Worm (Caenorhabditis elegans) whole organism, L4 larva: Measurements from ENCODE around the gene Y48G9A.11.

Experiments used
- D1046.2 ChIP-seq: fragments of 200-800 bp; sonication (Bioruptor generic); IDR thresholded peaks from 2 replicates; pipeline ENCODE4 v1.3.6; 2022; ENCODE audit warnings: missing genetic modification characterization, missing compliant biosample characterization
- F44E2.7 ChIP-seq: fragments of 200-800 bp; sonication (Bioruptor generic); IDR thresholded peaks from 2 replicates; pipeline ENCODE4 v2.1.2; 2022; ENCODE audit warnings: missing genetic modification characterization, missing compliant biosample characterization
- F49E8.2 ChIP-seq: sonication (generic microtip); optimal IDR thresholded peaks from 2 replicates; lab custom pipeline; 2016; ENCODE audit warnings: missing compliant biosample characterization, mild to moderate bottlenecking, missing genetic modification characterization, borderline replicate concordance
- R02D3.7 ChIP-seq: fragments of 150-350 bp; sonication (generic microtip); optimal IDR thresholded peaks from 3 replicates; lab custom pipeline; 2014; ENCODE audit warnings: missing biosample characterization, missing genetic modification characterization
- T20F7.1 ChIP-seq: fragments of 200-800 bp; sonication (Bioruptor generic); optimal IDR thresholded peaks from 2 replicates; lab custom pipeline; 2018; ENCODE audit warnings: mild to moderate bottlenecking, missing genetic modification characterization, missing compliant biosample characterization
- Y48G9A.11 ChIP-seq: fragments of 200-800 bp; sonication (Bioruptor generic); IDR thresholded peaks from 2 replicates; pipeline ENCODE4 v1.3.6; 2022; ENCODE audit warnings: missing genetic modification reagents, missing genetic modification characterization, missing compliant biosample characterization
- aha-1 ChIP-seq: fragments of 150-350 bp; peaks from one replicate; lab custom pipeline; 2014; ENCODE audit warnings: missing biosample characterization, missing genetic modification characterization
- ama-1 ChIP-seq: fragments of 150-350 bp; optimal IDR thresholded peaks from 2 replicates; lab custom pipeline; 2014; ENCODE audit warnings: inconsistent platforms, mixed read lengths
- ceh-32 ChIP-seq: sonication (generic microtip); optimal IDR thresholded peaks from 2 replicates; lab custom pipeline; 2016; ENCODE audit warnings: mild to moderate bottlenecking, missing genetic modification characterization, missing compliant biosample characterization; ENCODE audit not compliant: poor library complexity
- ceh-44 ChIP-seq: fragments of 200-800 bp; sonication (Bioruptor generic); IDR thresholded peaks from 2 replicates; pipeline ENCODE4 v1.3.6; 2022; ENCODE audit warnings: missing genetic modification reagents, missing genetic modification characterization, missing compliant biosample characterization
- ceh-62 ChIP-seq: sonication (generic microtip); optimal IDR thresholded peaks from 2 replicates; lab custom pipeline; 2017; ENCODE audit warnings: missing biosample characterization, missing genetic modification characterization
- cey-2 ChIP-seq: sonication (generic microtip); optimal IDR thresholded peaks from 3 replicates; lab custom pipeline; 2017; ENCODE audit warnings: missing genetic modification characterization, mild to moderate bottlenecking, missing compliant biosample characterization, antibody characterized with exemption, borderline replicate concordance; ENCODE audit not compliant: insufficient read depth
- ctbp-1 ChIP-seq: fragments of 200-800 bp; sonication (Bioruptor generic); IDR thresholded peaks from 2 replicates; pipeline ENCODE4 v1.3.6; 2022; ENCODE audit warnings: missing genetic modification reagents, missing genetic modification characterization, missing compliant biosample characterization
- daf-16 ChIP-seq, 3 experiments: sonication (generic microtip); optimal IDR thresholded peaks; 2 replicates each; lab custom pipeline; 2016 to 2017; ENCODE audit warnings: missing genetic modification characterization in 3 of 3, missing genetic modification reagents in 3 of 3, mild to moderate bottlenecking in 2 of 3, missing compliant biosample characterization in 2 of 3, missing biosample characterization in 1 of 3, moderate library complexity in 1 of 3
- daf-8 ChIP-seq: fragments of 200-800 bp; sonication (Bioruptor generic); IDR thresholded peaks from 2 replicates; pipeline ENCODE4 v1.3.6; 2022; ENCODE audit warnings: missing genetic modification characterization, missing compliant biosample characterization
- dmd-6 ChIP-seq: fragments of 200-800 bp; sonication (Bioruptor generic); IDR thresholded peaks from 2 replicates; pipeline ENCODE4 v1.3.6; 2022; ENCODE audit warnings: missing genetic modification reagents, missing genetic modification characterization, missing compliant biosample characterization
- dmd-8 ChIP-seq: fragments of 200-800 bp; sonication (Bioruptor generic); IDR thresholded peaks from 2 replicates; pipeline ENCODE4 v1.3.6; 2022; ENCODE audit warnings: missing genetic modification characterization, missing compliant biosample characterization
- egl-43 ChIP-seq: fragments of 200-800 bp; sonication (Bioruptor generic); IDR thresholded peaks from 2 replicates; pipeline ENCODE4 v1.3.6; 2022; ENCODE audit warnings: missing genetic modification reagents, missing genetic modification characterization, missing compliant biosample characterization
- hif-1 ChIP-seq, 2 experiments: sonication (generic microtip); optimal IDR thresholded peaks; 2 replicates each; lab custom pipeline; 2016 to 2017; ENCODE audit warnings: missing compliant biosample characterization in 2 of 2, missing genetic modification characterization in 2 of 2, missing genetic modification reagents in 2 of 2, missing genotype in 2 of 2, mild to moderate bottlenecking in 1 of 2
- hlh-11 ChIP-seq: fragments of 200-800 bp; sonication (Bioruptor generic); optimal IDR thresholded peaks from 2 replicates; lab custom pipeline; 2018; ENCODE audit warnings: mild to moderate bottlenecking, missing genetic modification characterization, missing compliant biosample characterization
- hlh-30 ChIP-seq: sonication (generic microtip); optimal IDR thresholded peaks from 2 replicates; lab custom pipeline; 2017; ENCODE audit warnings: antibody characterized with exemption, mild to moderate bottlenecking, missing genetic modification characterization, missing compliant biosample characterization; ENCODE audit not compliant: insufficient read depth
- hmg-1.1 ChIP-seq: fragments of 200-800 bp; sonication (Bioruptor generic); IDR thresholded peaks from 2 replicates; pipeline ENCODE4 v1.3.6; 2022; ENCODE audit warnings: missing genetic modification reagents, missing genetic modification characterization, missing compliant biosample characterization
- jun-1 ChIP-seq: fragments of 150-350 bp; optimal IDR thresholded peaks from 2 replicates; lab custom pipeline; 2014; ENCODE audit warnings: missing biosample characterization, missing genetic modification reagents, missing genetic modification characterization
- lim-7 ChIP-seq: fragments of 200-800 bp; sonication (Bioruptor generic); IDR thresholded peaks from 2 replicates; pipeline ENCODE4 v1.3.6; 2022; ENCODE audit warnings: missing genetic modification characterization, missing compliant biosample characterization
- lin-1 ChIP-seq: fragments of 200-800 bp; sonication (Bioruptor generic); IDR thresholded peaks from 2 replicates; pipeline ENCODE4 v1.3.6; 2022; ENCODE audit warnings: missing genetic modification reagents, missing genetic modification characterization, missing compliant biosample characterization
- lin-38 ChIP-seq: fragments of 200-800 bp; sonication (Bioruptor generic); IDR thresholded peaks from 2 replicates; pipeline ENCODE4 v1.3.6; 2022; ENCODE audit warnings: missing genetic modification reagents, missing genetic modification characterization, missing compliant biosample characterization
- lir-3 ChIP-seq: sonication (generic microtip); optimal IDR thresholded peaks from 2 replicates; lab custom pipeline; 2016; ENCODE audit warnings: mild to moderate bottlenecking, missing genetic modification characterization, missing compliant biosample characterization
- lsy-2 ChIP-seq, 2 experiments: fragments of 150-350 bp in 1 of 2; sonication (generic microtip) in 1 of 2; optimal IDR thresholded peaks; 2 replicates each; lab custom pipeline; 2014 to 2017; ENCODE audit warnings: missing biosample characterization in 2 of 2, missing genetic modification characterization in 2 of 2
- mdl-1 ChIP-seq, 2 experiments: fragments of 150-350 bp in 1 of 2; sonication (generic microtip) in 1 of 2; optimal IDR thresholded peaks; 2 replicates each; lab custom pipeline; 2014 to 2017; ENCODE audit warnings: missing biosample characterization in 2 of 2, missing genetic modification characterization in 2 of 2
- mxl-2 ChIP-seq: fragments of 200-800 bp; sonication (Bioruptor generic); conservative IDR thresholded peaks from 2 replicates; pipeline ENCODE4 v1.3.6; 2022; ENCODE audit warnings: missing genetic modification reagents, missing genetic modification characterization, missing compliant biosample characterization
- nhr-10 ChIP-seq: fragments of 150-350 bp; optimal IDR thresholded peaks from 2 replicates; lab custom pipeline; 2014; ENCODE audit warnings: missing biosample characterization, missing genetic modification characterization
- nhr-11 ChIP-seq: fragments of 150-350 bp; optimal IDR thresholded peaks from 2 replicates; lab custom pipeline; 2014; ENCODE audit warnings: missing biosample characterization, missing genetic modification characterization
- nhr-111 ChIP-seq: fragments of 200-800 bp; sonication (Bioruptor generic); optimal IDR thresholded peaks from 2 replicates; lab custom pipeline; 2018; ENCODE audit warnings: mild to moderate bottlenecking, missing genetic modification characterization, missing compliant biosample characterization
- nhr-237 ChIP-seq: sonication (generic microtip); optimal IDR thresholded peaks from 2 replicates; lab custom pipeline; 2017; ENCODE audit warnings: missing biosample characterization, missing genetic modification characterization
- nhr-25 ChIP-seq: sonication (generic microtip); optimal IDR thresholded peaks from 2 replicates; lab custom pipeline; 2017; ENCODE audit warnings: missing genetic modification characterization, mild to moderate bottlenecking, missing compliant biosample characterization, antibody characterized with exemption, moderate library complexity, borderline replicate concordance; ENCODE audit not compliant: insufficient read depth
- nhr-42 ChIP-seq: fragments of 200-800 bp; sonication (Bioruptor generic); IDR thresholded peaks from 2 replicates; pipeline ENCODE4 v1.3.6; 2022; ENCODE audit warnings: missing genetic modification characterization, missing compliant biosample characterization
- nhr-48 ChIP-seq: sonication (generic microtip); optimal IDR thresholded peaks from 2 replicates; lab custom pipeline; 2016; ENCODE audit warnings: mild to moderate bottlenecking, missing genetic modification characterization, missing compliant biosample characterization
- nhr-76 ChIP-seq: fragments of 150-350 bp; optimal IDR thresholded peaks from 2 replicates; lab custom pipeline; 2014; ENCODE audit warnings: missing biosample characterization, missing genetic modification characterization
- pha-4 ChIP-seq, 2 experiments: fragments of 150-350 bp in 1 of 2; fragments of 200-800 bp in 1 of 2; sonication (Bioruptor generic) in 1 of 2; IDR thresholded peaks in 1 of 2; optimal IDR thresholded peaks in 1 of 2; 2 replicates each; pipeline versions ENCODE4 v1.3.6 to Lab custom; 2014 to 2022; ENCODE audit warnings: missing genetic modification characterization in 2 of 2, missing genetic modification reagents in 2 of 2, missing biosample characterization in 1 of 2, missing compliant biosample characterization in 1 of 2
- rbr-2 ChIP-seq: sonication (generic microtip); optimal IDR thresholded peaks from 2 replicates; lab custom pipeline; 2016; ENCODE audit warnings: missing genotype, missing genetic modification characterization, missing compliant biosample characterization
- set-16 ChIP-seq: fragments of 200-800 bp; sonication (Bioruptor generic); IDR thresholded peaks from 2 replicates; pipeline ENCODE4 v1.3.6; 2022; ENCODE audit warnings: missing genetic modification reagents, missing genetic modification characterization, missing compliant biosample characterization
- spr-1 ChIP-seq: sonication (generic microtip); optimal IDR thresholded peaks from 2 replicates; lab custom pipeline; 2016; ENCODE audit warnings: mild to moderate bottlenecking, missing genetic modification characterization, missing compliant biosample characterization
- unc-130 ChIP-seq: sonication (generic microtip); optimal IDR thresholded peaks from 2 replicates; lab custom pipeline; 2016; ENCODE audit warnings: missing genetic modification reagents, missing genetic modification characterization, missing compliant biosample characterization
- unc-62 ChIP-seq, 3 experiments: fragments of 150-350 bp in 1 of 3; sonication (generic microtip); optimal IDR thresholded peaks in 2 of 3; peaks in 1 of 3; 1 replicate in 1 of 3; 2 replicates in 2 of 3; lab custom pipeline; 2014 to 2017; ENCODE audit warnings: missing biosample characterization in 3 of 3, missing genetic modification characterization in 3 of 3, missing genetic modification reagents in 3 of 3, missing genotype in 1 of 3
- vab-7 ChIP-seq: fragments of 200-800 bp; sonication (Bioruptor generic); IDR thresholded peaks from 2 replicates; pipeline ENCODE4 v1.3.6; 2022; ENCODE audit warnings: missing genetic modification reagents, missing genetic modification characterization, missing compliant biosample characterization
- zag-1 ChIP-seq: fragments of 150-350 bp; optimal IDR thresholded peaks from 2 replicates; lab custom pipeline; 2014; ENCODE audit warnings: missing biosample characterization, missing genetic modification characterization
- zfp-2 ChIP-seq: sonication (generic microtip); optimal IDR thresholded peaks from 2 replicates; lab custom pipeline; 2016; ENCODE audit warnings: mild to moderate bottlenecking, missing genetic modification characterization, missing compliant biosample characterization
- ztf-11 ChIP-seq: fragments of 150-350 bp; optimal IDR thresholded peaks from 2 replicates; lab custom pipeline; 2014; ENCODE audit warnings: missing biosample characterization, missing genetic modification characterization

Y48G9A.11 gene

DNA sequence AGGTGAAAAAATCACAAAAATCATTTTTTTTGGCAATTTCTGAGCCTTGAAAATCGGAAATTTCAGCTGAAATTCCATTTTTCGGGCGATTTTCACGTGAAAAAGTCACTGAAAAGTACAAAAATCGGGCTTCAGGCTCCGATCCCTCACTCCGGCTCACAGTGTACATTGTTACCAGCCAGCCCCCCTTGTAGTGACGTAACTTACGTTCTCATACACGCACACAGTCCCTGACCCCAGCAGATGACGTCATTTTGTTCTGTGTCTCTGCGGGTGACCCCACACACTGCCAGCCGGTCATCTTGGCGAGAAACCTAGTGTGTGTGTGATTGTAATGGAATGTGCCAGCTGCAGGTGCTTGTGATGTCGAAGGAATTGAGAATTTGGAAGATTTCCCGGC lies 42.5 kb upstream of the Y48G9A.11 start (continued):
- TF ChIP-seq spr-1 (tag; lab: Kevin White, UChicago) (no peak), nhr-10 (tag; lab: Kevin White, UChicago) (no peak), nhr-25 (no peak), hlh-30 (peak; percentile 22), unc-62 (GFP tag; optimal IDR thresholded peaks at IDR 0.05 in 1 of 2; lab: Kevin White, UChicago) (peak in 1 of 2 experiments; percentile 77), unc-62 (tag; optimal IDR thresholded peaks at IDR 0.05; lab: Kevin White, UChicago) (no peak), mxl-2 (no peak), unc-130 (GFP tag; lab: Kevin White, UChicago) (no peak), Y48G9A.11 (GFP tag; lab: Robert Waterston, UW) (no peak), daf-8 (GFP tag; lab: Robert Waterston, UW) (no peak), ctbp-1 (GFP tag; lab: Robert Waterston, UW) (no peak)

ce11 chrIII:2151480-2151995 lies 34.8 kb upstream of the Y48G9A.11 start, which contains the start of gene gcn-1:
gcn-1 (plus strand) TSS chrIII:2151945.
- TF ChIP-seq ceh-44 (GFP tag; lab: Robert Waterston, UW), result no peak
- no peak for TF ChIP-seq ceh-32 (tag; lab: Kevin White, UChicago)
- no peak for TF ChIP-seq egl-43 (GFP tag; lab: Robert Waterston, UW)
- no peak for TF ChIP-seq nhr-11 (tag; lab: Kevin White, UChicago)
- TF ChIP-seq vab-7 (GFP tag; lab: Robert Waterston, UW), result no peak
- TF ChIP-seq lim-7 (GFP tag; lab: Robert Waterston, UW), result no peak
- TF ChIP-seq nhr-237, result no peak
- no peak for TF ChIP-seq T20F7.1 (GFP tag; lab: Kevin White, UChicago)
- TF ChIP-seq R02D3.7 (tag; lab: Kevin White, UChicago), result no peak
- no peak for TF ChIP-seq ama-1 (lab: Kevin White, UChicago)
- TF ChIP-seq ztf-11 (tag; lab: Kevin White, UChicago), result no peak
- TF ChIP-seq spr-1 (tag; lab: Kevin White, UChicago), result no peak
- no peak for TF ChIP-seq dmd-8 (GFP tag; lab: Robert Waterston, UW)
- peak; percentile 67 for TF ChIP-seq hmg-1.1 (GFP tag; lab: Robert Waterston, UW)
- TF ChIP-seq aha-1 (tag; lab: Kevin White, UChicago), result no peak
- no peak for TF ChIP-seq nhr-111
- TF ChIP-seq D1046.2 (GFP tag; lab: Robert Waterston, UW), result no peak
- no peak for TF ChIP-seq cey-2 (tag; lab: Kevin White, UChicago)
- peak in 1 of 2 experiments; percentile 87 for TF ChIP-seq lsy-2 (tag; optimal IDR thresholded peaks at IDR 0.05; lab: Kevin White, UChicago)
- TF ChIP-seq nhr-48 (tag; lab: Kevin White, UChicago), result no peak
- TF ChIP-seq F49E8.2 (tag; lab: Kevin White, UChicago), result peak; percentile 19
- no peak for TF ChIP-seq set-16 (GFP tag; lab: Robert Waterston, UW)
- TF ChIP-seq hlh-11 (tag; lab: Kevin White, UChicago), result peak; percentile 15
- peak; percentile 76 for TF ChIP-seq lin-38 (GFP tag; lab: Robert Waterston, UW)
- no peak for TF ChIP-seq dmd-6 (GFP tag; lab: Robert Waterston, UW)
- TF ChIP-seq pha-4 (GFP tag; IDR thresholded peaks at IDR 0.05; lab: Robert Waterston, UW), result peak; percentile 13; the same call in 1 of the 2 replicates
- no peak for TF ChIP-seq pha-4 (tag; optimal IDR thresholded peaks at IDR 0.05; lab: Kevin White, UChicago)
- TF ChIP-seq lin-1 (GFP tag; lab: Robert Waterston, UW), result no peak
- no peak for TF ChIP-seq daf-16 (GFP tag; optimal IDR thresholded peaks at IDR 0.05; lab: Kevin White, UChicago)
- TF ChIP-seq daf-16 (tag; optimal IDR thresholded peaks at IDR 0.05; lab: Kevin White, UChicago), result no peak
- no peak for TF ChIP-seq mdl-1 (tag; optimal IDR thresholded peaks at IDR 0.05; lab: Kevin White, UChicago)
- no peak for TF ChIP-seq jun-1 (tag; lab: Kevin White, UChicago)
- TF ChIP-seq ceh-62, result no peak
- peak; percentile 8 for TF ChIP-seq rbr-2 (tag; lab: Kevin White, UChicago)
- peak in 1 of 2 experiments; percentile 16 for TF ChIP-seq hif-1 (tag; optimal IDR thresholded peaks at IDR 0.05; lab: Kevin White, UChicago)
- no peak for TF ChIP-seq zag-1 (tag; lab: Kevin White, UChicago)
- no peak for TF ChIP-seq lir-3 (tag; lab: Kevin White, UChicago)
- no peak for TF ChIP-seq nhr-76 (tag; lab: Kevin White, UChicago)
- no peak for TF ChIP-seq F44E2.7 (GFP tag; lab: Robert Waterston, UW)
- no peak for TF ChIP-seq nhr-42 (GFP tag; lab: Robert Waterston, UW)
- TF ChIP-seq zfp-2 (tag; lab: Kevin White, UChicago), result no peak
